Fruit fly (Drosophila melanogaster) whole organism, pupa: Measurements from ENCODE around the gene Indy.

ENCODE experiments used
- CG15710 ChIP-seq: fragments of 200-800 bp; sonication (Bioruptor generic); optimal IDR thresholded peaks from 2 replicates; lab custom pipeline; 2018; ENCODE audit warnings: missing biosample characterization, mild to moderate bottlenecking, missing genetic modification characterization, moderate library complexity
- Ets98B ChIP-seq: fragments of 200-800 bp; sonication (Bioruptor generic); IDR thresholded peaks from 2 replicates; pipeline ENCODE4 v1.3.6; 2022; ENCODE audit warnings: missing biosample characterization, missing genetic modification characterization
- Pif1B ChIP-seq: fragments of 200-800 bp; sonication (Bioruptor generic); optimal IDR thresholded peaks from 3 replicates; lab custom pipeline; 2016; ENCODE audit warnings: missing biosample characterization, missing genetic modification characterization
- gl ChIP-seq: fragments of 200-800 bp; sonication (Bioruptor generic); optimal IDR thresholded peaks from 2 replicates; lab custom pipeline; 2018; ENCODE audit warnings: missing biosample characterization, mild to moderate bottlenecking, missing genetic modification characterization

DNA sequence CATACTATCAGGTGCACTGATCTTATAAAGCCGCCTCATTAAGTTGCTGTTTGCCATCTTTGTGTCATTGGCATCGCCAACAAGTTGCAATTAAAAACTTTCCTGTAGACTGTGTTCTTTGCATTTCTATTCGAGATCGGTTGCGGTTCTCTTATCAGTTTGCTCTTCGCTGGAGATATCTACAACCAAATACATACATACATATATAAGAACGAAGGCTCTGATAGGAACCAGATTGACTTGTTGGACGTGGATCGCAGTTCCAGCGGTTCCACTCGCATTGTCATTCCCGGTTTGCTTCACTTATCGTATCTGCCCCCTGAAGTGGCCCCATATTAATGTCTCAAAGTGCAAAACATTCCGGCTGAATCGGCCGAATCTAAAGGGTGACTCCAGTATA is 21.2 kb downstream of the Indy start:
- TF ChIP-seq Pif1B, result no peak
- TF ChIP-seq CG15710 (tag; lab: Kevin White, UChicago), result no peak
- peak; percentile 25 for TF ChIP-seq gl (tag; lab: Kevin White, UChicago)
- TF ChIP-seq Ets98B, result no peak
